Worm (Caenorhabditis elegans): ENCODE data around the gene Y69H2.10.

ce11 chrV:18709203-18709860, 39.2 kb downstream of the Y69H2.10 start, which contains the start of gene Y17D7C.6:
- no peak for TF ChIP-seq lin-35 (GFP tag; optimal IDR thresholded peaks at IDR 0.05)
- no peak for TF ChIP-seq F37B4.10 (GFP tag; IDR thresholded peaks at IDR 0.05)
- no peak for TF ChIP-seq sptf-2 (GFP tag; optimal IDR thresholded peaks at IDR 0.05)
- no peak for TF ChIP-seq unc-62 (GFP tag; optimal IDR thresholded peaks at IDR 0.05)
- TF ChIP-seq dpl-1 (GFP tag; optimal IDR thresholded peaks at IDR 0.05), result no peak
- no peak for TF ChIP-seq tbp1 (GFP tag; optimal IDR thresholded peaks at IDR 0.05)
- no peak for TF ChIP-seq K12H6.12 (tag; optimal IDR thresholded peaks at IDR 0.05)

Measured in whole organism, young adult.